Worm (Caenorhabditis elegans) whole organism, mixed stage, embryonic: ENCODE data around the gene K02H11.4.

Source experiments
- blmp-1 ChIP-seq: fragments of 150-350 bp; optimal IDR thresholded peaks from 2 replicates; lab custom pipeline; 2014; ENCODE audit warnings: missing biosample characterization, missing genetic modification characterization
- ces-1 ChIP-seq: fragments of 150-350 bp; optimal IDR thresholded peaks from 2 replicates; lab custom pipeline; 2014; ENCODE audit warnings: missing biosample characterization, missing genetic modification reagents, missing genetic modification characterization
- nhr-237 ChIP-seq: fragments of 150-350 bp; optimal IDR thresholded peaks from 2 replicates; lab custom pipeline; 2014; ENCODE audit warnings: missing biosample characterization, missing genetic modification characterization
- nhr-28 ChIP-seq: fragments of 150-350 bp; optimal IDR thresholded peaks from 2 replicates; lab custom pipeline; 2014; ENCODE audit warnings: missing biosample characterization, missing genetic modification characterization
- pha-4 ChIP-seq: fragments of 150-350 bp; optimal IDR thresholded peaks from 2 replicates; lab custom pipeline; 2018; ENCODE audit warnings: missing biosample characterization, missing genetic modification reagents, missing genetic modification characterization
- tbx-8 ChIP-seq: fragments of 200-800 bp; sonication (Bioruptor generic); optimal IDR thresholded peaks from 2 replicates; lab custom pipeline; 2018; ENCODE audit warnings: mild to moderate bottlenecking, missing genetic modification characterization, moderate library complexity, missing compliant biosample characterization
- unc-120 ChIP-seq: sonication (generic microtip); optimal IDR thresholded peaks from 2 replicates; lab custom pipeline; 2017; ENCODE audit warnings: missing genetic modification characterization, missing compliant biosample characterization; ENCODE audit not compliant: poor library complexity, severe bottlenecking
- unc-39 ChIP-seq: fragments of 150-350 bp; optimal IDR thresholded peaks from 2 replicates; lab custom pipeline; 2014; ENCODE audit warnings: missing biosample characterization, missing genetic modification characterization
- ztf-11 ChIP-seq: fragments of 150-350 bp; optimal IDR thresholded peaks from 2 replicates; lab custom pipeline; 2014; ENCODE audit warnings: missing biosample characterization, missing genetic modification characterization

DNA sequence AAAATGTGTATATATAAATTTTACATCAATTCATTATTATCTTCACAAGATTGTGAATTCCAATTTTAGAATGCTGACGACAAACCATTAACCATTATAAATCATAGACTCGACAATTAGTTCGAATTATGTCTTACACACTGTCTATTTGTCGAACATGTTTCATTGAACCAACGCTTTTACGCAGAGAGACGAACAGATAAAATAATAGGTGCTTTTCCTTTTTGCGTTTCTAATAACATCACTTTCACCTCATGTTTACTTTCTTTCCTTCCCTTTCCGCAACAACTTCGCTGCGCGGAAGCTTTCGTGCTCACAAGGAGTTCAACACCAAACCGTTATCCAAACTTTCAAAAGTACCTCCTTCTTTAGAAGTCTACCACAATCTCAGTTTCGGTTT is 16.8 kb upstream of the K02H11.4 start, which contains the start of gene F52F10.2:
- TF ChIP-seq unc-120 (tag; lab: Kevin White, UChicago) (no peak), unc-39 (no peak), blmp-1 (no peak), nhr-28 (tag; lab: Kevin White, UChicago) (no peak), ces-1 (no peak), tbx-8 (GFP tag; lab: Kevin White, UChicago) (no peak), ztf-11 (no peak), nhr-237 (tag; lab: Kevin White, UChicago) (no peak), pha-4 (tag; lab: Kevin White, UChicago) (no peak)
